Worm (Caenorhabditis elegans): ENCODE data around the gene ZC513.2.

DNA sequence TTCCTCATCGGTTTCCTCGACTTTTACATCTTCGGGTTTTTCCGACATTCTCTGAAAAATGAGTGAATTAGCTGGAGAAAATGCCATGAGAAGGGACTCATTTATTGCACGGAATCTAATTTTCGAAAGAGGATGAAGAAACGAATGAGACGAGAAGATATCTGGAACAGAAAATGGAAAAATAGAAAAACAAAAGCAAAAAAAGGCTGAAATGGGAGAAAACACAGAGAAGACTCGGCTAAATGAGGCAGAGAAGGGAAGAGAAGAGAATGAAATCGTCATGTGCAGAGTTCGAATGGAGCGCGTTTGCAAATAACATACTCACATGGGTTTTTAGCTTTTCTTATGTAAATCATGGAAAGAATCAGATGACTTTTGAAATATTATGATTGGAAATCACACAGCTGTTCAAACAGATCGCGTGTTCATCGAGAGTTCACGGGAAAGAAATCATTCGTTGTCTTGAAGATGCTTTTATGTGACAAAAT lies 40.3 kb upstream of the ZC513.2 start, which contains the start of gene Y97E10AR.6:
- TF ChIP-seq nhr-23 (tag; optimal IDR thresholded peaks at IDR 0.05): no peak
- no peak for TF ChIP-seq elt-3 (tag; optimal IDR thresholded peaks at IDR 0.05)
- TF ChIP-seq nhr-25 (tag; optimal IDR thresholded peaks at IDR 0.05): no peak
- TF ChIP-seq ZK546.5 (tag; optimal IDR thresholded peaks at IDR 0.05): no peak
- no peak for TF ChIP-seq nhr-28 (tag; optimal IDR thresholded peaks at IDR 0.05)
- TF ChIP-seq ama-1 (optimal IDR thresholded peaks at IDR 0.05): peak; percentile 7
- TF ChIP-seq fos-1 (tag; optimal IDR thresholded peaks at IDR 0.05): no peak
- TF ChIP-seq unc-62 (GFP tag; optimal IDR thresholded peaks at IDR 0.05): no peak
- TF ChIP-seq nhr-237 (tag; optimal IDR thresholded peaks at IDR 0.05): no peak
